Worm (Caenorhabditis elegans): ENCODE data around the gene pqn-92.

pqn-92 gene

ce11 chrIII:12356588-12356987, 49.0 kb downstream of the pqn-92 start:
- TF ChIP-seq tbx-8 (GFP tag; optimal IDR thresholded peaks at IDR 0.05) (no peak), ceh-83 (GFP tag; optimal IDR thresholded peaks at IDR 0.05) (no peak), elt-1 (tag; optimal IDR thresholded peaks at IDR 0.05; ENCODE audit: borderline replicate concordance, insufficient read depth) (no peak), snpc-4 (tag; optimal IDR thresholded peaks at IDR 0.05) (no peak), zip-8 (tag; optimal IDR thresholded peaks at IDR 0.05) (no peak), cnd-1 (tag; optimal IDR thresholded peaks at IDR 0.05) (no peak), nhr-28 (tag; optimal IDR thresholded peaks at IDR 0.05) (no peak), lsy-2 (tag; optimal IDR thresholded peaks at IDR 0.05) (no peak), ceh-39 (tag; optimal IDR thresholded peaks at IDR 0.05) (no peak), drap-1 (GFP tag; optimal IDR thresholded peaks at IDR 0.05) (no peak)

- no peak for TF ChIP-seq nhr-12 (tag; optimal IDR thresholded peaks at IDR 0.05)
- no peak for TF ChIP-seq sem-2 (GFP tag; optimal IDR thresholded peaks at IDR 0.05)
- TF ChIP-seq mep-1 (tag; optimal IDR thresholded peaks at IDR 0.05) = no peak
- no peak for TF ChIP-seq elt-3 (tag; optimal IDR thresholded peaks at IDR 0.05)
- no peak for TF ChIP-seq snpc-4 (tag; optimal IDR thresholded peaks at IDR 0.05)
- TF ChIP-seq flh-1 (GFP tag; optimal IDR thresholded peaks at IDR 0.05) = no peak
- no peak for TF ChIP-seq ham-2 (GFP tag; optimal IDR thresholded peaks at IDR 0.05)
These were observed 50.9 kb downstream of the pqn-92 start, which contains the start of gene Y75B8A.32 for ce11 chrIII:12358461-12358860. TSS of gene Y75B8A.32 (minus strand) at chrIII:12358561.

ce11 chrIII:12359265-12359664, 51.7 kb downstream of the pqn-92 start, which contains the start of gene Y75B8A.34:
TSS of gene Y75B8A.34 (plus strand) at chrIII:12359565.
- no peak for TF ChIP-seq elt-1 (tag; optimal IDR thresholded peaks at IDR 0.05; ENCODE audit: borderline replicate concordance, insufficient read depth)
- TF ChIP-seq pha-4 (tag; optimal IDR thresholded peaks at IDR 0.05) = no peak
- TF ChIP-seq ceh-39 (tag; optimal IDR thresholded peaks at IDR 0.05) = no peak
- no peak for TF ChIP-seq tbx-8 (GFP tag; optimal IDR thresholded peaks at IDR 0.05)
- no peak for TF ChIP-seq lin-32 (GFP tag; optimal IDR thresholded peaks at IDR 0.05)
- TF ChIP-seq lin-13 (tag; optimal IDR thresholded peaks at IDR 0.05) = no peak
- no peak for TF ChIP-seq mep-1 (tag; optimal IDR thresholded peaks at IDR 0.05)
- no peak for TF ChIP-seq unc-62 (GFP tag; optimal IDR thresholded peaks at IDR 0.05)
- no peak for TF ChIP-seq ceh-43 (GFP tag; optimal IDR thresholded peaks at IDR 0.05)
- no peak for TF ChIP-seq ham-2 (GFP tag; optimal IDR thresholded peaks at IDR 0.05)
- no peak for TF ChIP-seq ces-1 (GFP tag; optimal IDR thresholded peaks at IDR 0.05)
- no peak for TF ChIP-seq drap-1 (GFP tag; optimal IDR thresholded peaks at IDR 0.05)
- no peak for TF ChIP-seq elt-3 (tag; optimal IDR thresholded peaks at IDR 0.05)
- TF ChIP-seq ztf-11 (tag; optimal IDR thresholded peaks at IDR 0.05) = no peak
- no peak for TF ChIP-seq ceh-83 (GFP tag; optimal IDR thresholded peaks at IDR 0.05)
- TF ChIP-seq sptf-1 (tag; optimal IDR thresholded peaks at IDR 0.05) = no peak
- TF ChIP-seq lsy-2 (tag; optimal IDR thresholded peaks at IDR 0.05) = no peak
- TF ChIP-seq mab-5 (tag; optimal IDR thresholded peaks at IDR 0.05) = no peak
- no peak for TF ChIP-seq nhr-28 (tag; optimal IDR thresholded peaks at IDR 0.05)
